Worm (Caenorhabditis elegans) whole organism, mixed stage, embryonic: Measurements from ENCODE around the gene tyra-2.

Source experiments
- blmp-1 ChIP-seq: fragments of 150-350 bp; optimal IDR thresholded peaks from 2 replicates; lab custom pipeline; 2014; ENCODE audit warnings: missing biosample characterization, missing genetic modification characterization
- ham-2 ChIP-seq: fragments of 200-800 bp; sonication (Bioruptor generic); optimal IDR thresholded peaks from 2 replicates; lab custom pipeline; 2018; ENCODE audit warnings: mild to moderate bottlenecking, missing genetic modification characterization, missing compliant biosample characterization
- hlh-1 ChIP-seq: fragments of 150-350 bp; optimal IDR thresholded peaks from 2 replicates; lab custom pipeline; 2014; ENCODE audit warnings: missing biosample characterization, missing genetic modification reagents, missing genetic modification characterization
- lin-13 ChIP-seq: fragments of 150-350 bp; optimal IDR thresholded peaks from 2 replicates; lab custom pipeline; 2014; ENCODE audit warnings: missing biosample characterization, missing genetic modification characterization
- lsy-2 ChIP-seq: fragments of 150-350 bp; optimal IDR thresholded peaks from 2 replicates; lab custom pipeline; 2014; ENCODE audit warnings: missing biosample characterization, missing genetic modification characterization
- nhr-12 ChIP-seq: fragments of 150-350 bp; optimal IDR thresholded peaks from 2 replicates; lab custom pipeline; 2014; ENCODE audit warnings: missing biosample characterization, missing genetic modification characterization
- unc-39 ChIP-seq: fragments of 150-350 bp; optimal IDR thresholded peaks from 2 replicates; lab custom pipeline; 2014; ENCODE audit warnings: missing biosample characterization, missing genetic modification characterization

ce11 chrX:6958914-6959313, 46.5 kb downstream of the tyra-2 start:
- TF ChIP-seq hlh-1 (tag; lab: Kevin White, UChicago) (no peak), lin-13 (tag; lab: Kevin White, UChicago) (no peak), nhr-12 (tag; lab: Kevin White, UChicago) (no peak), unc-39 (tag; lab: Kevin White, UChicago) (no peak), ham-2 (GFP tag; lab: Kevin White, UChicago) (no peak), lsy-2 (tag; lab: Kevin White, UChicago) (no peak), blmp-1 (no peak)
